Worm (Caenorhabditis elegans) whole organism, L3 larva: ENCODE results near the gene Y50D4B.4.

Source experiments
- R02D3.7 ChIP-seq: fragments of 150-350 bp; optimal IDR thresholded peaks from 2 replicates; lab custom pipeline; 2014; ENCODE audit warnings: missing biosample characterization, missing genetic modification characterization
- ceh-9 ChIP-seq: sonication (generic microtip); optimal IDR thresholded peaks from 2 replicates; lab custom pipeline; 2018; ENCODE audit warnings: missing biosample characterization, missing genetic modification characterization
- daf-12 ChIP-seq: fragments of 150-350 bp; optimal IDR thresholded peaks from 2 replicates; lab custom pipeline; 2014; ENCODE audit warnings: missing biosample characterization, missing genetic modification reagents, missing genetic modification characterization
- egl-5 ChIP-seq: fragments of 150-350 bp; optimal IDR thresholded peaks from 2 replicates; lab custom pipeline; 2017; ENCODE audit warnings: missing biosample characterization, missing genetic modification reagents, missing genetic modification characterization, inconsistent platforms
- elt-2 ChIP-seq: sonication (generic microtip); optimal IDR thresholded peaks from 2 replicates; lab custom pipeline; 2016; ENCODE audit warnings: missing genetic modification reagents, mild to moderate bottlenecking, missing genetic modification characterization, missing compliant biosample characterization
- hmg-11 ChIP-seq: sonication (generic microtip); optimal IDR thresholded peaks from 2 replicates; lab custom pipeline; 2016; ENCODE audit warnings: missing genetic modification characterization, missing compliant biosample characterization
- lin-15B ChIP-seq: fragments of 150-350 bp; optimal IDR thresholded peaks from 2 replicates; lab custom pipeline; 2014; ENCODE audit warnings: missing biosample characterization, missing genetic modification characterization
- lsy-12 ChIP-seq: sonication (generic microtip); optimal IDR thresholded peaks from 2 replicates; lab custom pipeline; 2016; ENCODE audit warnings: mild to moderate bottlenecking, missing genetic modification characterization, missing compliant biosample characterization
- mdl-1 ChIP-seq: fragments of 150-350 bp; optimal IDR thresholded peaks from 2 replicates; lab custom pipeline; 2014; ENCODE audit warnings: missing biosample characterization, missing genetic modification characterization
- mml-1 ChIP-seq: fragments of 150-350 bp; sonication (generic microtip); optimal IDR thresholded peaks from 3 replicates; lab custom pipeline; 2014; ENCODE audit warnings: missing biosample characterization, missing genetic modification characterization
- nfya-1 ChIP-seq: sonication (generic microtip); optimal IDR thresholded peaks from 2 replicates; lab custom pipeline; 2017; ENCODE audit warnings: missing genetic modification characterization, mild to moderate bottlenecking, missing compliant biosample characterization, antibody characterized with exemption, moderate library complexity; ENCODE audit not compliant: insufficient read depth
- nhr-12 ChIP-seq: fragments of 150-350 bp; optimal IDR thresholded peaks from 2 replicates; lab custom pipeline; 2014; ENCODE audit warnings: missing biosample characterization, missing genetic modification characterization
- nhr-25 ChIP-seq: sonication (generic microtip); optimal IDR thresholded peaks from 2 replicates; lab custom pipeline; 2017; ENCODE audit warnings: missing biosample characterization, missing genetic modification characterization
- nhr-43 ChIP-seq: sonication (generic microtip); optimal IDR thresholded peaks from 2 replicates; lab custom pipeline; 2016; ENCODE audit warnings: mild to moderate bottlenecking, missing genetic modification characterization, missing compliant biosample characterization; ENCODE audit not compliant: poor library complexity, severe bottlenecking
- nhr-76 ChIP-seq: fragments of 150-350 bp; sonication (generic microtip); optimal IDR thresholded peaks from 5 replicates; lab custom pipeline; 2014; ENCODE audit warnings: missing biosample characterization, missing genetic modification characterization
- nhr-77 ChIP-seq: fragments of 150-350 bp; optimal IDR thresholded peaks from 2 replicates; lab custom pipeline; 2014; ENCODE audit warnings: missing biosample characterization, missing genetic modification characterization
- pha-4 ChIP-seq: fragments of 150-350 bp; optimal IDR thresholded peaks from 2 replicates; lab custom pipeline; 2014; ENCODE audit warnings: missing biosample characterization, missing genetic modification reagents, missing genetic modification characterization
- tbx-2 ChIP-seq: sonication (generic microtip); optimal IDR thresholded peaks from 2 replicates; lab custom pipeline; 2016; ENCODE audit warnings: mild to moderate bottlenecking, missing genetic modification characterization, missing compliant biosample characterization
- unc-62 ChIP-seq: fragments of 150-350 bp; sonication (generic microtip); optimal IDR thresholded peaks from 4 replicates; lab custom pipeline; 2014; ENCODE audit warnings: missing biosample characterization, missing genetic modification reagents, missing genetic modification characterization

Gene Y50D4B.4

DNA sequence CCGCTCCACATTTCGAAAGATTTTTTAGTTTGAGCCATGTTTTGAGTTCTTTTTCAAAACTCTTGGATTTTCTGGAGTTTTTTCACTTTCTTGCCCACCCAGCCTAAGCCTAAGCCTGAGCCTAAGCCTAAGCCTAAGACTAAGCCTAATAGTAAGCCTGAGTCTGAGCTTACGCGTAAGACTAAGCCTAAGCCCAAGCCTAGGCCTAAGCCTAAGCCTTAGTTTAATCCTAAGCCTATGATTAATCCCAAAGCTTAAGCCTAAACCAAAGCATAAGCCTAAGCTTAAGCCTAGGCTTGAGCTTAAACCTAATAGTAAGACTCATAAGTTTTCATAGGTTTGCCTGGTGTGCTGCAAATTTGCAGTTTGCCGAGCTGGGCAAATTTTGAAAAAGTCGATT is 49.8 kb downstream of the Y50D4B.4 start:
- TF ChIP-seq daf-12 (tag; lab: Kevin White, UChicago), result no peak
- TF ChIP-seq egl-5, result no peak
- no peak for TF ChIP-seq nhr-43 (tag; lab: Kevin White, UChicago)
- TF ChIP-seq nhr-12 (tag; lab: Kevin White, UChicago), result no peak
- TF ChIP-seq nhr-76 (tag; lab: Kevin White, UChicago), result no peak
- no peak for TF ChIP-seq mdl-1 (tag; lab: Kevin White, UChicago)
- no peak for TF ChIP-seq tbx-2 (tag; lab: Kevin White, UChicago)
- no peak for TF ChIP-seq R02D3.7
- no peak for TF ChIP-seq elt-2 (tag; lab: Kevin White, UChicago)
- no peak for TF ChIP-seq nhr-77 (tag; lab: Kevin White, UChicago)
- TF ChIP-seq unc-62 (GFP tag; lab: Kevin White, UChicago), result no peak
- no peak for TF ChIP-seq hmg-11 (tag; lab: Kevin White, UChicago)
- TF ChIP-seq mml-1 (tag; lab: Kevin White, UChicago), result no peak
- TF ChIP-seq nfya-1 (tag; lab: Kevin White, UChicago), result no peak
- TF ChIP-seq pha-4, result no peak
- no peak for TF ChIP-seq nhr-25 (tag; lab: Kevin White, UChicago)
- no peak for TF ChIP-seq lsy-12
- no peak for TF ChIP-seq ceh-9
- TF ChIP-seq lin-15B, result no peak
